Worm (Caenorhabditis elegans) whole organism, L4 larva: ENCODE results near the gene ZK892.4.
A peak's percentile ranks its signal among the peaks of the same experiment; 100 is the strongest.

Experiments used
- F10B5.3 ChIP-seq: sonication (generic microtip); optimal IDR thresholded peaks from 2 replicates; lab custom pipeline; 2016; ENCODE audit warnings: mild to moderate bottlenecking, missing genetic modification characterization, missing compliant biosample characterization
- F44E2.7 ChIP-seq: fragments of 200-800 bp; sonication (Bioruptor generic); IDR thresholded peaks from 2 replicates; pipeline ENCODE4 v2.1.2; 2022; ENCODE audit warnings: missing genetic modification characterization, missing compliant biosample characterization
- T20F7.1 ChIP-seq: fragments of 200-800 bp; sonication (Bioruptor generic); optimal IDR thresholded peaks from 2 replicates; lab custom pipeline; 2018; ENCODE audit warnings: mild to moderate bottlenecking, missing genetic modification characterization, missing compliant biosample characterization
- Y75B8A.6 ChIP-seq: fragments of 200-800 bp; sonication (Bioruptor generic); IDR thresholded peaks from 2 replicates; pipeline ENCODE4 v1.3.6; 2022; ENCODE audit warnings: missing genetic modification reagents, missing genetic modification characterization, missing compliant biosample characterization
- aha-1 ChIP-seq: fragments of 150-350 bp; peaks from one replicate; lab custom pipeline; 2014; ENCODE audit warnings: missing biosample characterization, missing genetic modification characterization
- aly-2 ChIP-seq: sonication (generic microtip); optimal IDR thresholded peaks from 2 replicates; lab custom pipeline; 2018; ENCODE audit warnings: missing biosample characterization, missing genetic modification characterization
- ama-1 ChIP-seq: fragments of 150-350 bp; optimal IDR thresholded peaks from 2 replicates; lab custom pipeline; 2014; ENCODE audit warnings: inconsistent platforms, mixed read lengths
- mdt-29 ChIP-seq: fragments of 200-800 bp; sonication (Bioruptor generic); IDR thresholded peaks from 2 replicates; pipeline ENCODE4 v1.3.6; 2022; ENCODE audit warnings: missing genetic modification reagents, missing genetic modification characterization, missing compliant biosample characterization
- mep-1 ChIP-seq: fragments of 150-350 bp; sonication (generic microtip); optimal IDR thresholded peaks from 3 replicates; lab custom pipeline; 2014; ENCODE audit warnings: missing biosample characterization, missing genetic modification characterization
- nhr-11 ChIP-seq: fragments of 150-350 bp; optimal IDR thresholded peaks from 2 replicates; lab custom pipeline; 2014; ENCODE audit warnings: missing biosample characterization, missing genetic modification characterization
- nhr-76 ChIP-seq: fragments of 150-350 bp; optimal IDR thresholded peaks from 2 replicates; lab custom pipeline; 2014; ENCODE audit warnings: missing biosample characterization, missing genetic modification characterization
- pha-4 ChIP-seq, 2 experiments: fragments of 150-350 bp in 1 of 2; fragments of 200-800 bp in 1 of 2; sonication (Bioruptor generic) in 1 of 2; IDR thresholded peaks in 1 of 2; optimal IDR thresholded peaks in 1 of 2; 2 replicates each; pipeline versions ENCODE4 v1.3.6 to Lab custom; 2014 to 2022; ENCODE audit warnings: missing genetic modification characterization in 2 of 2, missing genetic modification reagents in 2 of 2, missing biosample characterization in 1 of 2, missing compliant biosample characterization in 1 of 2
- skn-1 ChIP-seq: fragments of 150-350 bp; optimal IDR thresholded peaks from 2 replicates; lab custom pipeline; 2014; ENCODE audit warnings: missing biosample characterization, missing genetic modification characterization
- unc-39 ChIP-seq: sonication (generic microtip); optimal IDR thresholded peaks from 2 replicates; lab custom pipeline; 2017; ENCODE audit warnings: missing biosample characterization, missing genetic modification characterization

DNA sequence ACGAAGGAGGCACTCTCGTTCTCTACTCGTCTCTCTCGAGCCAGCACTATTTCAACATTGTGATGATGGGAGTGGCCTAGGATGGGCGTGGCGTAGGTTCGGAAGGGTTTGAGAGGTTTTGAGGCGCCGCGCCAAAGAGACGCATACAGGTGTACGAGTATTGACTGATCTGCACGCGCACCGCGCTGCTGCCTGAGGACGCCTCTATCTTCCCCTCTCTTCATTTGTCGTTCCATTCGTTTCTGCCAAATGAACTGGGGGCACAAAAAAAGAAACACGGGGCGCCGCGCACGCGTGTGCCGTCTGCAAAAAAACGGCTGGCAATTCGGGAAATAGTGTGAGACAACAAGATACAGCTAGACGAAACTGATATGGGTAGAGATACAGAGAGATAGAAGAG lies 9.6 kb downstream of the ZK892.4 start, which contains the start of gene lec-2:
- no peak for TF ChIP-seq aly-2 (tag; lab: Kevin White, UChicago)
- no peak for TF ChIP-seq ama-1 (lab: Kevin White, UChicago)
- peak; percentile 11 for TF ChIP-seq mep-1 (tag; lab: Kevin White, UChicago)
- no peak for TF ChIP-seq nhr-76 (tag; lab: Kevin White, UChicago)
- no peak for TF ChIP-seq mdt-29 (GFP tag; lab: Robert Waterston, UW)
- TF ChIP-seq unc-39 (tag; lab: Kevin White, UChicago): no peak
- no peak for TF ChIP-seq Y75B8A.6 (GFP tag; lab: Robert Waterston, UW)
- TF ChIP-seq nhr-11 (tag; lab: Kevin White, UChicago): peak; percentile 65
- no peak for TF ChIP-seq pha-4 (GFP tag; IDR thresholded peaks at IDR 0.05; lab: Robert Waterston, UW)
- TF ChIP-seq pha-4 (tag; optimal IDR thresholded peaks at IDR 0.05; lab: Kevin White, UChicago): no peak
- no peak for TF ChIP-seq T20F7.1 (GFP tag; lab: Kevin White, UChicago)
- no peak for TF ChIP-seq skn-1
- TF ChIP-seq F44E2.7 (GFP tag; lab: Robert Waterston, UW): no peak
- TF ChIP-seq aha-1 (tag; lab: Kevin White, UChicago): peak; percentile 84
- TF ChIP-seq F10B5.3: no peak
